Fruit fly (Drosophila melanogaster): ENCODE data around the gene CG1077.

- TF ChIP-seq ttk (optimal IDR thresholded peaks at IDR 0.05) (no peak), Myc (optimal IDR thresholded peaks at IDR 0.05) (no peak), Sin3A (optimal IDR thresholded peaks at IDR 0.05) (no peak), psq (optimal IDR thresholded peaks at IDR 0.05) (no peak), insv (optimal IDR thresholded peaks at IDR 0.05) (no peak)
These were observed 43.7 kb downstream of the CG1077 start for dm6 chr3R:6211041-6211377.

All from Kc167 (cell line).